Fruit fly (Drosophila melanogaster) whole organism: Measurements from ENCODE around the gene CG14397.

ENCODE experiments used
- CG8478 ChIP-seq: fragments of >200 bp; optimal IDR thresholded peaks from 2 replicates; lab custom pipeline; 2018; ENCODE audit warnings: inconsistent platforms
- Dll ChIP-seq: fragments of >200 bp; optimal IDR thresholded peaks from 2 replicates; lab custom pipeline; 2017
- EcR ChIP-seq, 2 experiments: fragments of >200 bp; optimal IDR thresholded peaks; 2 replicates each; lab custom pipeline; 2017; ENCODE audit warnings: missing biosample characterization in 2 of 2, missing genetic modification characterization in 2 of 2, missing genetic modification reagents in 2 of 2
- pan ChIP-seq: fragments of >200 bp; optimal IDR thresholded peaks from 2 replicates; lab custom pipeline; 2017
- psq ChIP-seq: fragments of >200 bp; optimal IDR thresholded peaks from 2 replicates; lab custom pipeline; 2017
- usp ChIP-seq: fragments of >200 bp; optimal IDR thresholded peaks from 2 replicates; lab custom pipeline; 2017; ENCODE audit warnings: missing biosample characterization, missing genetic modification characterization, mixed read lengths

Gene CG14397

DNA sequence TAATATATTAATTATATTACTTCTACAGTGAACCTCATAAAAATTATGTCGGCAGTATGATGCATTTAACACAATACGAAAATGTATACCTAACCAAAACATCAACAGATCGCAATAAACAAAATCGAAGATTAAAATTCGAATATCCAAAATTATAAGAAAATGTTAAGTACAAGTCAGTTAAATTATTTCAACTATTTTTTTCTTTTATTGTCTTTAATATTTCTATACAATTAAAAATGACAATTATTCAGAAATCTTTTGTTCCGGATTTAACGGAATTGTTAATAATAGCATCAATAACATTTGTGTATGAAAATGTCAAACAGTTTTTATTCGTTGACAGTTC, 51.4 kb downstream of the CG14397 start:
- no peak for TF ChIP-seq usp (GFP tag; lab: Kevin White, UChicago)
- no peak for TF ChIP-seq pan (lab: Kevin White, UChicago)
- TF ChIP-seq EcR (GFP tag; optimal IDR thresholded peaks at IDR 0.05; lab: Kevin White, UChicago), result no peak
- no peak for TF ChIP-seq psq (lab: Kevin White, UChicago)
- no peak for TF ChIP-seq Dll (lab: Kevin White, UChicago)
- TF ChIP-seq CG8478 (lab: Kevin White, UChicago), result no peak

- TF ChIP-seq pan (lab: Kevin White, UChicago) (no peak), usp (GFP tag; lab: Kevin White, UChicago) (no peak), CG8478 (lab: Kevin White, UChicago) (no peak), EcR (GFP tag; optimal IDR thresholded peaks at IDR 0.05; lab: Kevin White, UChicago) (no peak), psq (lab: Kevin White, UChicago) (no peak), Dll (lab: Kevin White, UChicago) (no peak)
Observed at dm6 chr2L:21142972-21143385, 52.0 kb downstream of the CG14397 start, which contains the start of gene pths. pths (plus strand) TSS chr2L:21143229.
